Worm (Caenorhabditis elegans) whole organism, L1 larva: ENCODE results near the gene T10B10.8.

Experiments used
- F16B12.6 ChIP-seq: fragments of 150-350 bp; optimal IDR thresholded peaks from 2 replicates; lab custom pipeline; 2014; ENCODE audit warnings: missing biosample characterization, missing genetic modification characterization
- ceh-82 ChIP-seq, 3 experiments: fragments of 150-350 bp in 1 of 3; sonication (generic microtip) in 2 of 3; optimal IDR thresholded peaks; 2 replicates each; lab custom pipeline; 2014 to 2017; ENCODE audit warnings: missing biosample characterization in 3 of 3, missing genetic modification characterization in 3 of 3
- jun-1 ChIP-seq: fragments of 150-350 bp; optimal IDR thresholded peaks from 2 replicates; lab custom pipeline; 2014; ENCODE audit warnings: missing biosample characterization, missing genetic modification reagents, missing genetic modification characterization
- mdl-1 ChIP-seq, 2 experiments: fragments of 150-350 bp; optimal IDR thresholded peaks; 2 replicates each; lab custom pipeline; 2014 to 2017; ENCODE audit warnings: missing biosample characterization in 2 of 2, missing genetic modification characterization in 2 of 2, inconsistent platforms in 1 of 2
- zag-1 ChIP-seq: fragments of 150-350 bp; optimal IDR thresholded peaks from 2 replicates; lab custom pipeline; 2014; ENCODE audit warnings: missing biosample characterization, missing genetic modification characterization
- ztf-11 ChIP-seq, 2 experiments: sonication (generic microtip); optimal IDR thresholded peaks; 2 replicates each; lab custom pipeline; 2016 to 2017; ENCODE audit warnings: missing genetic modification characterization in 2 of 2, missing biosample characterization in 1 of 2, missing compliant biosample characterization in 1 of 2

DNA sequence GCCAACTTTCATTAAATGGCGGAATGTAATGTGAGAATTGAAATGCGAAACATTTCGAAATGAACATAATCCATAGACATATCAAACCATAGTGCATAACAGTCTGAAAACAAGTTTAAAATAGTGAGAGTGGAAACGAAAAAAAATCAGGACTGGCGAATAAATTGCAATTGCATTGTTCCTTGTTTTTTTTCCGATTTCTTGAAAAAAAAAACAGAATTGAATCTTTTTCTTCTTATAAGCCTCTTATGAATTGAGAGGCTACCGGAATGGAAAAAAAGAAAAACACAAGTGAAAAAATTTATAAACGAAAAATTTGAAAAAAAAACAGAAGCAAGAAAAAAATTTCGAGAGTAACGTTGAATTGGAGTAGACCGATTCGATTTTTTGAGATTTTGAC lies 49.5 kb downstream of the T10B10.8 start, which contains the start of gene R07D5.2:
- TF ChIP-seq ztf-11 (tag; optimal IDR thresholded peaks at IDR 0.05; lab: Kevin White, UChicago) = no peak
- no peak for TF ChIP-seq F16B12.6
- no peak for TF ChIP-seq jun-1
- TF ChIP-seq ceh-82 (tag; optimal IDR thresholded peaks at IDR 0.05; lab: Kevin White, UChicago) = no peak
- TF ChIP-seq zag-1 (tag; lab: Kevin White, UChicago) = no peak
- no peak for TF ChIP-seq mdl-1 (tag; optimal IDR thresholded peaks at IDR 0.05; lab: Kevin White, UChicago)
